Fruit fly (Drosophila melanogaster) whole organism, pupa: ENCODE data around the gene CG17329.
A peak's percentile ranks its signal among the peaks of the same experiment; 100 is the strongest.

Experiments
- CG10348 ChIP-seq: fragments of 200-800 bp; sonication (Bioruptor generic); IDR thresholded peaks from 2 replicates; pipeline ENCODE4 v1.3.6; 2022; ENCODE audit warnings: missing biosample characterization, missing genetic modification characterization
- CG12605 ChIP-seq: fragments of 200-800 bp; sonication (Bioruptor generic); IDR thresholded peaks from 2 replicates; pipeline ENCODE4 v1.3.6; 2022; ENCODE audit warnings: missing biosample characterization, missing genetic modification characterization
- CG13204 ChIP-seq: fragments of 200-800 bp; sonication (Bioruptor generic); optimal IDR thresholded peaks from 2 replicates; lab custom pipeline; 2018; ENCODE audit warnings: missing biosample characterization, mild to moderate bottlenecking, missing genetic modification characterization, moderate library complexity
- CG14655 ChIP-seq: fragments of 200-800 bp; sonication (Bioruptor generic); optimal IDR thresholded peaks from 3 replicates; lab custom pipeline; 2017; ENCODE audit warnings: mild to moderate bottlenecking, missing biosample characterization, missing genetic modification reagents, missing genetic modification characterization
- CG15710 ChIP-seq: fragments of 200-800 bp; sonication (Bioruptor generic); optimal IDR thresholded peaks from 2 replicates; lab custom pipeline; 2018; ENCODE audit warnings: missing biosample characterization, mild to moderate bottlenecking, missing genetic modification characterization, moderate library complexity
- CG17806 ChIP-seq: fragments of 200-800 bp; sonication (Bioruptor generic); optimal IDR thresholded peaks from 2 replicates; lab custom pipeline; 2018; ENCODE audit warnings: missing biosample characterization, mild to moderate bottlenecking, missing genetic modification characterization, moderate library complexity
- CG32121 ChIP-seq: fragments of 200-800 bp; sonication (Bioruptor generic); IDR thresholded peaks from 2 replicates; pipeline ENCODE4 v1.3.6; 2022; ENCODE audit warnings: missing biosample characterization, missing genetic modification characterization
- CG34367 ChIP-seq: fragments of 200-800 bp; sonication (Bioruptor generic); optimal IDR thresholded peaks from 2 replicates; lab custom pipeline; 2018; ENCODE audit warnings: missing biosample characterization, mild to moderate bottlenecking, missing genetic modification characterization
- CG4496 ChIP-seq: fragments of 200-800 bp; sonication (Bioruptor generic); IDR thresholded peaks from 3 replicates; pipeline ENCODE4 v1.3.6; 2022; ENCODE audit warnings: missing biosample characterization, missing genetic modification characterization
- CG8159 ChIP-seq: fragments of 200-800 bp; sonication (Bioruptor generic); optimal IDR thresholded peaks from 3 replicates; lab custom pipeline; 2018; ENCODE audit warnings: missing biosample characterization, mild to moderate bottlenecking, missing genetic modification characterization, moderate library complexity
- CG8301 ChIP-seq: fragments of 200-800 bp; sonication (Bioruptor generic); optimal IDR thresholded peaks from 2 replicates; lab custom pipeline; 2018; ENCODE audit warnings: missing biosample characterization, mild to moderate bottlenecking, missing genetic modification characterization
- CG9948 ChIP-seq: fragments of 200-800 bp; sonication (Bioruptor generic); optimal IDR thresholded peaks from 2 replicates; lab custom pipeline; 2018; ENCODE audit warnings: missing biosample characterization, mild to moderate bottlenecking, missing genetic modification characterization, moderate library complexity
- D1 ChIP-seq: fragments of 200-800 bp; sonication (Bioruptor generic); optimal IDR thresholded peaks from 2 replicates; lab custom pipeline; 2018; ENCODE audit warnings: missing biosample characterization, mild to moderate bottlenecking, missing genetic modification characterization, moderate library complexity
- EcR ChIP-seq: fragments of 200-800 bp; sonication (Bioruptor generic); optimal IDR thresholded peaks from 3 replicates; lab custom pipeline; 2019; ENCODE audit warnings: missing biosample characterization, missing genetic modification characterization, mild to moderate bottlenecking, moderate library complexity, missing genetic modification reagents
- Ets98B ChIP-seq: fragments of 200-800 bp; sonication (Bioruptor generic); IDR thresholded peaks from 2 replicates; pipeline ENCODE4 v1.3.6; 2022; ENCODE audit warnings: missing biosample characterization, missing genetic modification characterization
- Pif1A ChIP-seq: fragments of 200-800 bp; sonication (Bioruptor generic); optimal IDR thresholded peaks from 3 replicates; lab custom pipeline; 2016; ENCODE audit warnings: missing biosample characterization, missing genetic modification characterization
- Pif1B ChIP-seq: fragments of 200-800 bp; sonication (Bioruptor generic); optimal IDR thresholded peaks from 3 replicates; lab custom pipeline; 2016; ENCODE audit warnings: missing biosample characterization, missing genetic modification characterization
- Snoo ChIP-seq: fragments of 200-800 bp; sonication (Bioruptor generic); optimal IDR thresholded peaks from 3 replicates; lab custom pipeline; 2017; ENCODE audit warnings: missing biosample characterization, mild to moderate bottlenecking, missing genetic modification characterization, inconsistent platforms
- fd96Ca ChIP-seq: fragments of 200-800 bp; sonication (Bioruptor generic); IDR thresholded peaks from 3 replicates; pipeline ENCODE4 v1.3.6; 2022; ENCODE audit warnings: missing biosample characterization, missing genetic modification characterization
- gl ChIP-seq: fragments of 200-800 bp; sonication (Bioruptor generic); optimal IDR thresholded peaks from 2 replicates; lab custom pipeline; 2018; ENCODE audit warnings: missing biosample characterization, mild to moderate bottlenecking, missing genetic modification characterization
- rn ChIP-seq: fragments of 200-800 bp; sonication (Bioruptor generic); IDR thresholded peaks from 2 replicates; pipeline ENCODE4 v1.3.6; 2022; ENCODE audit warnings: missing biosample characterization, missing genetic modification characterization

Gene CG17329

dm6 chr2L:16323544-16323943 is 32.5 kb downstream of the CG17329 start:
- TF ChIP-seq CG10348 (GFP tag; lab: Robert Waterston, UW) (no peak), CG17806 (tag; lab: Kevin White, UChicago) (no peak), D1 (tag; lab: Kevin White, UChicago) (no peak), CG8301 (tag; lab: Kevin White, UChicago) (no peak), CG4496 (no peak), Snoo (no peak), CG13204 (no peak), Pif1A (GFP tag; lab: Kevin White, UChicago) (no peak), fd96Ca (no peak), CG34367 (tag; lab: Kevin White, UChicago) (no peak), CG15710 (tag; lab: Kevin White, UChicago) (no peak), CG14655 (GFP tag; lab: Kevin White, UChicago) (no peak), Pif1B (GFP tag; lab: Kevin White, UChicago) (no peak), CG12605 (no peak), gl (tag; lab: Kevin White, UChicago) (no peak), rn (GFP tag; lab: Robert Waterston, UW) (no peak), EcR (GFP tag; lab: Kevin White, UChicago) (no peak), CG9948 (tag; lab: Kevin White, UChicago) (no peak), Ets98B (GFP tag; lab: Robert Waterston, UW) (no peak), CG32121 (GFP tag; lab: Robert Waterston, UW) (no peak)
- TF ChIP-seq, all 21 proteins: peak for 0

DNA sequence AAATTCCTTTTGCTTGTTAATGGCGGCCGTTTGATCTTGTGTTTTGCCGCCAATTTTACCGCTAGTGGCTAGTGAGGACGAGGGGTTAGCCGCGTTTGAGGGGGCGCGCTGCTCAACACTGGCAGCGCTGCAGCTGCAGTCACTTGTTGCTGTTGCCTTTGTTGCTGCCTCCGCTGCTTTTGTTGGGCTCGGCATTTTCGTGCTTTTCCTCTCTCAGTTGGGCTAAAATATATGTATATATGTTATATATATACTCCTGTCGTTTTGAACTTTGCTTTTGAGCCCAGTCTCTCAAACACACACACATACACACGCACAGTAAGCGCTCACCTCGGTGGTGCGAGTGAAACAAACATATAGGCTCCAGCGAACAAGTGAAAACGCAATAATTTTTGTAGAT is 33.7 kb downstream of the CG17329 start:
- TF ChIP-seq Ets98B (GFP tag; lab: Robert Waterston, UW) (peak; percentile 31; the same call in 1 of the 2 replicates), EcR (GFP tag; lab: Kevin White, UChicago) (peak; percentile 60), CG14655 (GFP tag; lab: Kevin White, UChicago) (peak; percentile 13), Snoo (peak; percentile 10), Pif1A (GFP tag; lab: Kevin White, UChicago) (peak; percentile 36), fd96Ca (peak; percentile 35; the same call in 1 of the 3 replicates), CG8159 (peak; percentile 8), CG34367 (tag; lab: Kevin White, UChicago) (no peak), rn (GFP tag; lab: Robert Waterston, UW) (no peak), CG12605 (peak; percentile 92), CG17806 (tag; lab: Kevin White, UChicago) (no peak), CG9948 (tag; lab: Kevin White, UChicago) (no peak), D1 (tag; lab: Kevin White, UChicago) (no peak), CG13204 (peak; percentile 78), CG15710 (tag; lab: Kevin White, UChicago) (no peak), CG32121 (GFP tag; lab: Robert Waterston, UW) (peak; percentile 32; the same call in 1 of the 2 replicates), CG8301 (tag; lab: Kevin White, UChicago) (no peak), gl (tag; lab: Kevin White, UChicago) (no peak), CG4496 (peak; percentile 79), CG10348 (GFP tag; lab: Robert Waterston, UW) (no peak), Pif1B (GFP tag; lab: Kevin White, UChicago) (peak; percentile 57)

DNA sequence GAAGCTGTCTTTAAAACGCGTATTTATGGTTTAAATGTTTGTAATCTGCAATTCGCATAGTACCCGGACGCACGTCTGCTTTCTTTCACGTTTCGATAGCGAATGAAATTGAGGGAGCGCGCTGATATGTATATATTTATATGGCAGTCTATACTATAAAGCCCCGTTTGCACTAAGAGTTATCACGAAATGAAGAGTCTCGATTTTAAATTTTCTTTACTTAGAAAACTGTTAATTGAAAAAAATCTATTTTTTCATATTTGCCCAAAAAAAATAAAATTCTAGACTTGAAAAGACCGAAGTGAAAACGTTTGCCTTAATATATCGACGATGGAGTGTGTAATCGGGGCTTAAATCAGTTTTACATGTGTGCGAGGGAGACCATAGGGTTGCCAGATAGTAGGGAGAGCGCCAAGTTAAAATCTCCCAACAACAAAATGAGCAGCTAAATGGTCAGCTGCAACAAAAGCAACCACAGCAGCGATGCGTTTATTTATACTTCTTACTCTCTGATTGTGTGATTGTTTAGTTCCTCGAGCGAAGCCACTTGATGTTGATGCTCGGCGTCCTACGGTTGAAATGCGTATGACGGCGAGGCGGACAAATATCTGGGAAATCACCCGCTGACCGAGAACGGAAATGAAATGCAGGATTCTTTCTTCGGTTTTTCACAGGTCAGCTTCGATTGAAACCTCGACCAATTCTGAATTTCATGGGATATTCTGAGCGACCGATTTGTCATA is 34.6 kb downstream of the CG17329 start, which contains the start of gene cact:
TSS of gene cact (minus strand) at position 693 of the 743 bp plus-strand sequence.
- TF ChIP-seq gl (tag; lab: Kevin White, UChicago), result peak; percentile 42
- TF ChIP-seq fd96Ca, result peak; percentile 81; the same call in 2 of the 3 replicates
- peak; percentile 59 for TF ChIP-seq CG10348 (GFP tag; lab: Robert Waterston, UW)
- peak; percentile 87 for TF ChIP-seq CG9948 (tag; lab: Kevin White, UChicago)
- peak; percentile 15 for TF ChIP-seq EcR (GFP tag; lab: Kevin White, UChicago)
- peak; percentile 92 for TF ChIP-seq Ets98B (GFP tag; lab: Robert Waterston, UW)
- peak; percentile 90 for TF ChIP-seq CG8159
- peak; percentile 79 for TF ChIP-seq CG12605
- peak; percentile 84 for TF ChIP-seq Pif1B (GFP tag; lab: Kevin White, UChicago)
- no peak for TF ChIP-seq CG13204
- peak; percentile 79 for TF ChIP-seq CG34367 (tag; lab: Kevin White, UChicago)
- TF ChIP-seq rn (GFP tag; lab: Robert Waterston, UW), result peak; percentile 83
- TF ChIP-seq CG4496, result peak; percentile 91
- peak; percentile 91 for TF ChIP-seq CG17806 (tag; lab: Kevin White, UChicago)
- peak; percentile 90 for TF ChIP-seq CG32121 (GFP tag; lab: Robert Waterston, UW)
- TF ChIP-seq CG14655 (GFP tag; lab: Kevin White, UChicago), result peak; percentile 88
- TF ChIP-seq CG15710 (tag; lab: Kevin White, UChicago), result peak; percentile 84
- peak; percentile 34 for TF ChIP-seq D1 (tag; lab: Kevin White, UChicago)
- peak; percentile 90 for TF ChIP-seq Pif1A (GFP tag; lab: Kevin White, UChicago)
- peak; percentile 84 for TF ChIP-seq CG8301 (tag; lab: Kevin White, UChicago)
- TF ChIP-seq Snoo, result peak; percentile 87

DNA sequence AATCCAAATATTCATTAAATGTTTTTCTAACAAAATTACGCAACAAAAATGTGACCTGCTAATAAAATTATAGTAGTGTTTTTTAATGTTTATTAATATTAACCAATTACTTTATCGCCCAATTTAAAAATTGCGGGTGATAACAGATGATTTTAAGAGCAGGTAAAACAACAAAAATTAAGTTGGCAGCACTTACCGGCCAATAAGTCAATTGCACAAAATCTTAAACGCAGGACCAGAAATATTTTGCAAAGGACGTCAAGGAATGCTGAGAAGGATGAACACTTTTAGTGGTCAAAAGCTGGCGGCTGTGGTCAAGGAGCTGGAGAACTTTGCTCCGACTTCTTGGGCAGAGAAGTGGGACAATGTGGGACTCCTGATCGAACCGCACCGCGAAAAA is 35.8 kb downstream of the CG17329 start, which contains the start of gene CG4278:
TSS of gene CG4278 (plus strand) at position 178 of the 400 bp plus-strand sequence.
- TF ChIP-seq Pif1A (GFP tag; lab: Kevin White, UChicago), result no peak
- TF ChIP-seq D1 (tag; lab: Kevin White, UChicago), result peak; percentile 79
- no peak for TF ChIP-seq CG14655 (GFP tag; lab: Kevin White, UChicago)
- TF ChIP-seq, all 21 proteins: peak for 1

DNA sequence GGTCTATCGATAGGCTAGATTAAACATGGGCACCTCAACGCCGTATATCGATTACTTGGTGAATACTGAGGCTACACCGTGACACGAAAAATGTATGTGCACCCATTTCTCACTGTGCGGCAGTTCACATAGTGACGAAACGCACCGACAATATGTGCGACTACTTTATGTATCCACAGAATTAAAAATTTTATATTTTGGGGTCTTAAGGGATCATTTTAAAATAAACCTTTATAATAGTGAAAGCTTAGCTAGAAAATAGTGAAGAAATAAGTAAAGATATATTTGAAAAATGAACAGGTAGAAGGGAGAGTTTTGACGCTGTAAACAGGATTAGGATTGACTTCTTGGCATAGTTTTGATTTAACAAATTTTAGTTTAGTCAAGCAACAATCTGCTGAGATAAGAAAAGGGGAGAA is 38.0 kb downstream of the CG17329 start, which contains the start of gene mRpL4:
TSS of gene mRpL4 (minus strand) at position 31 of the 419 bp plus-strand sequence.
- TF ChIP-seq CG17806 (tag; lab: Kevin White, UChicago) (no peak), Snoo (peak; percentile 14), D1 (tag; lab: Kevin White, UChicago) (peak; percentile 71), CG32121 (GFP tag; lab: Robert Waterston, UW) (peak; percentile 27; the same call in 1 of the 2 replicates), CG34367 (tag; lab: Kevin White, UChicago) (no peak)
